Fruit fly (Drosophila melanogaster) whole organism, adult: Measurements from ENCODE around the gene Targ2.

Experiments used
- CG11617 ChIP-seq: fragments of 200-800 bp; sonication (Bioruptor generic); optimal IDR thresholded peaks from 2 replicates; lab custom pipeline; 2017; ENCODE audit warnings: mild to moderate bottlenecking, missing biosample characterization, missing genetic modification reagents, missing genetic modification characterization
- CG1620 ChIP-seq: fragments of 200-800 bp; sonication (Bioruptor generic); optimal IDR thresholded peaks from 2 replicates; lab custom pipeline; 2016; ENCODE audit warnings: missing biosample characterization, missing genetic modification characterization
- CG5204 ChIP-seq: fragments of 200-800 bp; sonication (Bioruptor generic); optimal IDR thresholded peaks from 2 replicates; lab custom pipeline; 2016; ENCODE audit warnings: missing biosample characterization, missing genetic modification characterization
- CG7045 ChIP-seq: fragments of 200-800 bp; sonication (Bioruptor generic); optimal IDR thresholded peaks from 2 replicates; lab custom pipeline; 2017; ENCODE audit warnings: missing biosample characterization, mild to moderate bottlenecking, missing genetic modification characterization
- CG7101 ChIP-seq: fragments of 200-800 bp; sonication (Bioruptor generic); optimal IDR thresholded peaks from 2 replicates; lab custom pipeline; 2018; ENCODE audit warnings: missing biosample characterization, mild to moderate bottlenecking, missing genetic modification characterization, moderate library complexity
- Clk ChIP-seq: fragments of 200-800 bp; sonication (Bioruptor generic); optimal IDR thresholded peaks from 2 replicates; lab custom pipeline; 2017; ENCODE audit warnings: missing biosample characterization, missing genetic modification characterization
- Hr96 ChIP-seq: fragments of 200-800 bp; sonication (Bioruptor generic); optimal IDR thresholded peaks from 2 replicates; lab custom pipeline; 2016; ENCODE audit warnings: missing biosample characterization, missing genetic modification characterization
- Mnt ChIP-seq: fragments of 200-800 bp; sonication (Bioruptor generic); optimal IDR thresholded peaks from 2 replicates; lab custom pipeline; 2016; ENCODE audit warnings: missing biosample characterization, mild to moderate bottlenecking, missing genetic modification characterization
- bab1 ChIP-seq: fragments of 200-800 bp; sonication (Bioruptor generic); optimal IDR thresholded peaks from 3 replicates; lab custom pipeline; 2019; ENCODE audit warnings: missing biosample characterization, mild to moderate bottlenecking, missing genetic modification characterization, moderate library complexity
- cnc ChIP-seq, 2 experiments: fragments of >200 bp; optimal IDR thresholded peaks; 2 replicates each; lab custom pipeline; 2017
- kay ChIP-seq: fragments of 200-800 bp; sonication (Bioruptor generic); peaks from one replicate; lab custom pipeline; 2016; ENCODE audit warnings: missing biosample characterization, missing genetic modification characterization, borderline replicate concordance
- toe ChIP-seq: fragments of 200-800 bp; sonication (Bioruptor generic); optimal IDR thresholded peaks from 2 replicates; lab custom pipeline; 2016; ENCODE audit warnings: missing biosample characterization, missing genetic modification characterization

DNA sequence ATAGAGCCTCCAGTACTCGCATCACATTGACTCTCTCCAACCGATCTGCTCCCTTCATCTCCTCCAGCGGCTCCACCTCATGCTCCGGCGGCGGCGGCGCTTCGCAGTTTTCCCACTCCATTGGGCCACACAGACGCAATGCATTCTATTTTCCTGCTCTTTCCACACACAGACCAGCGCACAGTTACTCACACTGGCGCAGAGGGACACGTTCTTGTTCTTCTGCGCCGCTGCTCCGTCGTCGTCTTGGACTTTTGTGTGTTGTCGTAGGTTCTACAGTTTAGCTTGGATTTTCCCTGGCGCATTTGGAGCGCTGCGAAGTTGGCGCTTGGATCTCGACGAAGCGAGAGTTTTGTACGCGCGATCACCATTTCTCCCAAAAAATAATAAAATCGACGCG, 23.3 kb upstream of the Targ2 start, which contains the start of gene Eip78C:
- TF ChIP-seq Mnt (GFP tag; lab: Kevin White, UChicago) (no peak), Hr96 (GFP tag; lab: Kevin White, UChicago) (no peak), bab1 (GFP tag; lab: Kevin White, UChicago) (no peak), CG7045 (no peak), CG7101 (tag; lab: Kevin White, UChicago) (no peak), CG11617 (GFP tag; lab: Kevin White, UChicago) (no peak), kay (GFP tag; lab: Kevin White, UChicago) (no peak), CG1620 (no peak), cnc (optimal IDR thresholded peaks at IDR 0.05; lab: Kevin White, UChicago) (no peak), toe (GFP tag; lab: Kevin White, UChicago) (no peak), CG5204 (GFP tag; lab: Kevin White, UChicago) (no peak), Clk (GFP tag; lab: Kevin White, UChicago) (no peak)
